Fruit fly (Drosophila melanogaster) whole organism, embryonic: ENCODE measurements around the gene CG14545.

Experiments
- Abd-B ChIP-seq: fragments of 200-800 bp; sonication (Bioruptor generic); optimal IDR thresholded peaks from 2 replicates; lab custom pipeline; 2018; ENCODE audit warnings: missing biosample characterization, mild to moderate bottlenecking, missing genetic modification characterization, moderate library complexity
- B-H2 ChIP-seq: fragments of 200-800 bp; sonication (Bioruptor generic); optimal IDR thresholded peaks from 2 replicates; lab custom pipeline; 2018; ENCODE audit warnings: missing biosample characterization, mild to moderate bottlenecking, missing genetic modification characterization
- CG10366 ChIP-seq: fragments of 200-800 bp; sonication (Bioruptor generic); IDR thresholded peaks from 2 replicates; pipeline ENCODE4 v1.3.6; 2022; ENCODE audit warnings: missing biosample characterization, missing genetic modification characterization
- CG10462 ChIP-seq: fragments of 200-800 bp; sonication (Bioruptor generic); optimal IDR thresholded peaks from 2 replicates; lab custom pipeline; 2016; ENCODE audit warnings: missing biosample characterization, missing genetic modification characterization
- CG11093 ChIP-seq: fragments of 200-800 bp; sonication (Bioruptor generic); IDR thresholded peaks from 3 replicates; pipeline ENCODE4 v1.3.6; 2022; ENCODE audit warnings: missing biosample characterization, missing genetic modification characterization
- CG11723 ChIP-seq: fragments of 200-800 bp; sonication (Bioruptor generic); optimal IDR thresholded peaks from 2 replicates; lab custom pipeline; 2017; ENCODE audit warnings: missing biosample characterization, mild to moderate bottlenecking, missing genetic modification characterization
- CG12299 ChIP-seq: fragments of 200-800 bp; sonication (Bioruptor generic); optimal IDR thresholded peaks from 2 replicates; lab custom pipeline; 2018; ENCODE audit warnings: missing biosample characterization, mild to moderate bottlenecking, missing genetic modification characterization
- CG12744 ChIP-seq: fragments of 200-800 bp; sonication (Bioruptor generic); optimal IDR thresholded peaks from 2 replicates; lab custom pipeline; 2016; ENCODE audit warnings: missing biosample characterization, missing genetic modification characterization
- CG1647 ChIP-seq: fragments of 200-800 bp; sonication (Bioruptor generic); optimal IDR thresholded peaks from 3 replicates; lab custom pipeline; 2016; ENCODE audit warnings: missing biosample characterization, missing genetic modification characterization
- CG17912 ChIP-seq: fragments of 200-800 bp; sonication (Bioruptor generic); optimal IDR thresholded peaks from 2 replicates; lab custom pipeline; 2018; ENCODE audit warnings: missing biosample characterization, mild to moderate bottlenecking, missing genetic modification characterization
- CG18476 ChIP-seq: fragments of 200-800 bp; sonication (Bioruptor generic); optimal IDR thresholded peaks from 2 replicates; lab custom pipeline; 2016; ENCODE audit warnings: missing biosample characterization, mild to moderate bottlenecking, missing genetic modification characterization
- CG6272 ChIP-seq: fragments of 200-800 bp; sonication (Bioruptor generic); IDR thresholded peaks from 2 replicates; pipeline ENCODE4 v1.3.6; 2022; ENCODE audit warnings: missing biosample characterization, missing genetic modification characterization
- CG6791 ChIP-seq: fragments of 200-800 bp; sonication (Bioruptor generic); IDR thresholded peaks from 3 replicates; pipeline ENCODE4 v1.3.6; 2022; ENCODE audit warnings: missing biosample characterization, missing genetic modification characterization; ENCODE audit not compliant: partially characterized antibody
- CG7786 ChIP-seq: fragments of 200-800 bp; sonication (Bioruptor generic); optimal IDR thresholded peaks from 2 replicates; lab custom pipeline; 2016; ENCODE audit warnings: missing biosample characterization, missing genetic modification characterization
- CG7963 ChIP-seq: fragments of 200-800 bp; sonication (Bioruptor generic); IDR thresholded peaks from 3 replicates; pipeline ENCODE4 v1.3.6; 2022; ENCODE audit warnings: missing biosample characterization, missing genetic modification characterization; ENCODE audit not compliant: partially characterized antibody
- CG8388 ChIP-seq: fragments of 200-800 bp; sonication (Bioruptor generic); optimal IDR thresholded peaks from 2 replicates; lab custom pipeline; 2019; ENCODE audit warnings: missing biosample characterization, mild to moderate bottlenecking, missing genetic modification characterization, moderate library complexity
- CG9215 ChIP-seq: fragments of 200-800 bp; sonication (Bioruptor generic); IDR thresholded peaks from 2 replicates; pipeline ENCODE4 v1.3.6; 2022; ENCODE audit warnings: missing biosample characterization, missing genetic modification characterization
- CG9932 ChIP-seq: fragments of 200-800 bp; sonication (Bioruptor generic); IDR thresholded peaks from 2 replicates; pipeline ENCODE4 v1.3.6; 2022; ENCODE audit warnings: missing biosample characterization, missing genetic modification characterization
- Dip3 ChIP-seq: fragments of 200-800 bp; sonication (Bioruptor generic); optimal IDR thresholded peaks from 3 replicates; lab custom pipeline; 2016; ENCODE audit warnings: missing biosample characterization, missing genetic modification characterization
- Dll ChIP-seq: fragments of 200-800 bp; sonication (Bioruptor generic); IDR thresholded peaks from 4 replicates; pipeline ENCODE4 v1.3.6; 2022; ENCODE audit warnings: missing biosample characterization, missing genetic modification characterization; ENCODE audit not compliant: partially characterized antibody
- GATAe ChIP-seq: fragments of 200-800 bp; sonication (Bioruptor generic); conservative IDR thresholded peaks from 2 replicates; pipeline ENCODE4 v1.3.6; 2022; ENCODE audit warnings: missing biosample characterization, missing genetic modification characterization
- Hmr ChIP-seq: fragments of 200-800 bp; sonication (Bioruptor generic); optimal IDR thresholded peaks from 3 replicates; lab custom pipeline; 2017; ENCODE audit warnings: mild to moderate bottlenecking, missing biosample characterization, missing genetic modification reagents, missing genetic modification characterization
- MBD-R2 ChIP-seq: fragments of 200-800 bp; sonication (Bioruptor generic); IDR thresholded peaks from 2 replicates; pipeline ENCODE4 v1.3.6; 2022; ENCODE audit warnings: missing biosample characterization, missing genetic modification characterization
- MESR4 ChIP-seq: fragments of 200-800 bp; sonication (Bioruptor generic); optimal IDR thresholded peaks from 2 replicates; lab custom pipeline; 2018; ENCODE audit warnings: missing biosample characterization, mild to moderate bottlenecking, missing genetic modification characterization, moderate library complexity
- NFAT ChIP-seq: fragments of 200-800 bp; sonication (Bioruptor generic); IDR thresholded peaks from 2 replicates; pipeline ENCODE4 v1.3.6; 2022; ENCODE audit warnings: missing biosample characterization, missing genetic modification characterization
- Sry-δ ChIP-seq: fragments of 200-800 bp; sonication (Bioruptor generic); optimal IDR thresholded peaks from 2 replicates; lab custom pipeline; 2016; ENCODE audit warnings: missing biosample characterization, missing genetic modification characterization
- YL-1 ChIP-seq: fragments of 200-800 bp; sonication (Bioruptor generic); optimal IDR thresholded peaks from 3 replicates; lab custom pipeline; 2017; ENCODE audit warnings: missing biosample characterization, mild to moderate bottlenecking, missing genetic modification characterization
- cas ChIP-seq: fragments of 200-800 bp; sonication (Bioruptor generic); IDR thresholded peaks from 2 replicates; pipeline ENCODE4 v1.3.6; 2022; ENCODE audit warnings: missing biosample characterization, missing genetic modification characterization
- cato ChIP-seq: fragments of 200-800 bp; sonication (Bioruptor generic); optimal IDR thresholded peaks from 2 replicates; lab custom pipeline; 2016; ENCODE audit warnings: missing biosample characterization, missing genetic modification characterization, borderline replicate concordance
- caup ChIP-seq: fragments of 200-800 bp; sonication (Bioruptor generic); optimal IDR thresholded peaks from 3 replicates; lab custom pipeline; 2017; ENCODE audit warnings: missing biosample characterization, mild to moderate bottlenecking, missing genetic modification characterization, moderate library complexity; ENCODE audit not compliant: severe bottlenecking
- cg ChIP-seq: fragments of 200-800 bp; sonication (Bioruptor generic); optimal IDR thresholded peaks from 3 replicates; lab custom pipeline; 2019; ENCODE audit warnings: missing biosample characterization, mild to moderate bottlenecking, missing genetic modification characterization, moderate library complexity
- corto ChIP-seq: fragments of 200-800 bp; sonication (Bioruptor generic); optimal IDR thresholded peaks from 2 replicates; lab custom pipeline; 2016; ENCODE audit warnings: missing biosample characterization, mild to moderate bottlenecking, missing genetic modification characterization, moderate library complexity
- croc ChIP-seq: fragments of 200-800 bp; sonication (Bioruptor generic); conservative IDR thresholded peaks from 3 replicates; pipeline ENCODE4 v1.3.6; 2022; ENCODE audit warnings: missing biosample characterization, missing genetic modification characterization
- crol ChIP-seq: fragments of 200-800 bp; sonication (Bioruptor generic); IDR thresholded peaks from 2 replicates; pipeline ENCODE4 v1.3.6; 2022; ENCODE audit warnings: missing biosample characterization, missing genetic modification characterization
- dan ChIP-seq: fragments of 200-800 bp; sonication (Bioruptor generic); IDR thresholded peaks from 2 replicates; pipeline ENCODE4 v1.3.6; 2022; ENCODE audit warnings: missing biosample characterization, missing genetic modification characterization
- dmrt99B ChIP-seq: fragments of 200-800 bp; sonication (Bioruptor generic); optimal IDR thresholded peaks from 2 replicates; lab custom pipeline; 2018; ENCODE audit warnings: missing biosample characterization, mild to moderate bottlenecking, missing genetic modification characterization, moderate library complexity
- gcm2 ChIP-seq: fragments of 200-800 bp; sonication (Bioruptor generic); optimal IDR thresholded peaks from 2 replicates; lab custom pipeline; 2016; ENCODE audit warnings: missing biosample characterization, missing genetic modification characterization
- ind ChIP-seq: fragments of 200-800 bp; sonication (Bioruptor generic); optimal IDR thresholded peaks from 3 replicates; lab custom pipeline; 2016; ENCODE audit warnings: missing biosample characterization, missing genetic modification characterization
- klu ChIP-seq: fragments of 200-800 bp; sonication (Bioruptor generic); IDR thresholded peaks from 2 replicates; pipeline ENCODE4 v1.3.6; 2022; ENCODE audit warnings: missing biosample characterization, missing genetic modification characterization
- mirr ChIP-seq: fragments of 200-800 bp; sonication (Bioruptor generic); optimal IDR thresholded peaks from 3 replicates; lab custom pipeline; 2018; ENCODE audit warnings: missing biosample characterization, mild to moderate bottlenecking, missing genetic modification characterization
- mld ChIP-seq: fragments of 200-800 bp; sonication (Bioruptor generic); IDR thresholded peaks from 3 replicates; pipeline ENCODE4 v1.3.6; 2022; ENCODE audit warnings: missing biosample characterization, missing genetic modification characterization; ENCODE audit not compliant: partially characterized antibody
- nerfin-1 ChIP-seq: fragments of 200-800 bp; sonication (Bioruptor generic); optimal IDR thresholded peaks from 3 replicates; lab custom pipeline; 2019; ENCODE audit warnings: missing biosample characterization, mild to moderate bottlenecking, missing genetic modification characterization, moderate library complexity
- pb ChIP-seq: fragments of 200-800 bp; sonication (Bioruptor generic); optimal IDR thresholded peaks from 3 replicates; lab custom pipeline; 2016; ENCODE audit warnings: missing biosample characterization, missing genetic modification characterization
- rib ChIP-seq: fragments of 200-800 bp; sonication (Bioruptor generic); IDR thresholded peaks from 2 replicates; pipeline ENCODE4 v1.3.6; 2022; ENCODE audit warnings: missing biosample characterization, missing genetic modification characterization
- tgo ChIP-seq: fragments of 200-800 bp; sonication (Bioruptor generic); IDR thresholded peaks from 3 replicates; pipeline ENCODE4 v1.3.6; 2022; ENCODE audit warnings: missing biosample characterization, missing genetic modification characterization
- unc-4 ChIP-seq: fragments of 200-800 bp; sonication (Bioruptor generic); IDR thresholded peaks from 2 replicates; pipeline ENCODE4 v1.3.6; 2022; ENCODE audit warnings: missing biosample characterization, missing genetic modification characterization; ENCODE audit not compliant: partially characterized antibody
- usp ChIP-seq: fragments of >200 bp; optimal IDR thresholded peaks from 2 replicates; lab custom pipeline; 2017; ENCODE audit warnings: missing biosample characterization, missing genetic modification characterization
- vfl ChIP-seq: fragments of 200-800 bp; sonication (Bioruptor generic); optimal IDR thresholded peaks from 2 replicates; lab custom pipeline; 2016; ENCODE audit warnings: missing biosample characterization, missing genetic modification characterization
- zf30C ChIP-seq: fragments of 200-800 bp; sonication (Bioruptor generic); optimal IDR thresholded peaks from 3 replicates; lab custom pipeline; 2018; ENCODE audit warnings: missing biosample characterization, mild to moderate bottlenecking, missing genetic modification characterization
- zfh2 ChIP-seq: fragments of 200-800 bp; sonication (Bioruptor generic); optimal IDR thresholded peaks from 2 replicates; lab custom pipeline; 2016; ENCODE audit warnings: missing biosample characterization, missing genetic modification characterization

CG14545 gene

DNA sequence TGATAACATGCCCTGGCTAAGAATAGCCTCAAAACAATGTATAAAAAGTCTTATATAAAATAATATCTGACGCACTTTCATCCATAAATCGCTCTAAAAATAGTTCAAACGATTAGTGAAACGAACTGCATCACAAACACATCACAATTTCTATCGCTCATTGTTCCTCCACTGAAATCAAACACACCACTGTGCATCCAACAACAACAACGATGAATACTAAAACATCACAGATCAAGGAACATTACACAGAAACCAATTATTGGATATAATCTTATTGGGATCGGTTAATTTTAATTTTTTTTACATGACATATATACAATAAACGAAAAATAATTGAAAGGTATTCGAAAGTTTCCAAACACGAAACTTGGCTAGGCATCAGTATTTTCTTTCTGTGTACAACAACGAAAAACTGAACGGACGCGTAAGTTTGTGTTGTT lies 28.3 kb upstream of the CG14545 start (continued):
- TF ChIP-seq CG12299 (tag; lab: Kevin White, UChicago) (no peak), YL-1 (GFP tag; lab: Kevin White, UChicago) (peak; percentile 1), CG9932 (GFP tag; lab: Robert Waterston, UW) (no peak; the same call in none of the 2 replicates), tgo (GFP tag; lab: Robert Waterston, UW) (peak; percentile 86), GATAe (no peak; the same call in 1 of the 2 replicates), gcm2 (GFP tag; lab: Kevin White, UChicago) (peak; percentile 54), CG11723 (GFP tag; lab: Kevin White, UChicago) (peak; percentile 52), B-H2 (GFP tag; lab: Kevin White, UChicago) (no peak), cas (GFP tag; lab: Robert Waterston, UW) (0 out of 2 replicates have a peak, but pooled peaks have one; percentile 35), dan (no peak), MESR4 (peak; percentile 18), CG17912 (GFP tag; lab: Kevin White, UChicago) (no peak), ind (GFP tag; lab: Kevin White, UChicago) (peak; percentile 77), dmrt99B (tag; lab: Kevin White, UChicago) (peak; percentile 90), Abd-B (GFP tag; lab: Kevin White, UChicago) (peak; percentile 82), CG6791 (GFP tag; lab: Robert Waterston, UW) (no peak), corto (GFP tag; lab: Kevin White, UChicago) (no peak), MBD-R2 (GFP tag; lab: Robert Waterston, UW) (no peak; the same call in 1 of the 2 replicates), CG12744 (peak; percentile 31), unc-4 (GFP tag; lab: Robert Waterston, UW) (no peak), CG1647 (peak; percentile 53), mirr (GFP tag; lab: Kevin White, UChicago) (peak; percentile 59), Hmr (GFP tag; lab: Kevin White, UChicago) (peak; percentile 35), nerfin-1 (tag; lab: Kevin White, UChicago) (peak; percentile 72), pb (GFP tag; lab: Kevin White, UChicago) (peak; percentile 56), klu (peak; percentile 56; the same call in 1 of the 2 replicates), CG18476 (GFP tag; lab: Kevin White, UChicago) (peak; percentile 48), CG7786 (peak; percentile 71), cato (GFP tag; lab: Kevin White, UChicago) (peak; percentile 66), CG8388 (GFP tag; lab: Kevin White, UChicago) (peak; percentile 77), CG11093 (GFP tag; lab: Robert Waterston, UW) (peak; percentile 60; the same call in 2 of the 3 replicates), vfl (GFP tag; lab: Kevin White, UChicago) (peak; percentile 36), rib (GFP tag; lab: Robert Waterston, UW) (peak; percentile 27; the same call in 1 of the 2 replicates), Sry-δ (GFP tag; lab: Kevin White, UChicago) (peak; percentile 35), CG7963 (GFP tag; lab: Robert Waterston, UW) (no peak), CG10366 (GFP tag; lab: Robert Waterston, UW) (peak; percentile 86), caup (peak; percentile 45), zf30C (GFP tag; lab: Kevin White, UChicago) (peak; percentile 56), crol (GFP tag; lab: Robert Waterston, UW) (no peak), croc (GFP tag; lab: Robert Waterston, UW) (peak; percentile 68; the same call in 2 of the 3 replicates), CG10462 (GFP tag; lab: Kevin White, UChicago) (no peak), CG9215 (GFP tag; lab: Robert Waterston, UW) (no peak; the same call in 1 of the 2 replicates), cg (GFP tag; lab: Kevin White, UChicago) (no peak), CG6272 (GFP tag; lab: Robert Waterston, UW) (no peak), Dll (no peak), mld (GFP tag; lab: Robert Waterston, UW) (no peak), zfh2 (peak; percentile 48), Dip3 (GFP tag; lab: Kevin White, UChicago) (peak; percentile 64), usp (GFP tag; lab: Kevin White, UChicago) (no peak), NFAT (no peak)
